Fruit fly (Drosophila melanogaster): Measurements from ENCODE around the gene CG1792.

Gene CG1792

dm6 chr3R:31566738-31567137, 49.4 kb upstream of the CG1792 start (continued):
- peak; percentile 53 for TF ChIP-seq CG4730 (GFP tag; IDR thresholded peaks at IDR 0.05)
- no peak for TF ChIP-seq usp (GFP tag; optimal IDR thresholded peaks at IDR 0.05)
- no peak for TF ChIP-seq ab (GFP tag; optimal IDR thresholded peaks at IDR 0.05)
- TF ChIP-seq Stat92E (GFP tag; optimal IDR thresholded peaks at IDR 0.05): peak in 1 of 3 experiments; percentile 26
- peak; percentile 70 for TF ChIP-seq Awh (GFP tag; IDR thresholded peaks at IDR 0.05)
- no peak for TF ChIP-seq bigmax (GFP tag; optimal IDR thresholded peaks at IDR 0.05)
- peak; percentile 14 for TF ChIP-seq CG12219 (GFP tag; optimal IDR thresholded peaks at IDR 0.05)
- TF ChIP-seq maf-S (GFP tag; optimal IDR thresholded peaks at IDR 0.05): no peak
- no peak for TF ChIP-seq D19B (GFP tag; optimal IDR thresholded peaks at IDR 0.05)
- TF ChIP-seq zf30C (GFP tag; optimal IDR thresholded peaks at IDR 0.05): no peak
- TF ChIP-seq CG17359 (tag; optimal IDR thresholded peaks at IDR 0.05): peak; percentile 68
- TF ChIP-seq CG8281 (tag; optimal IDR thresholded peaks at IDR 0.05): no peak
- TF ChIP-seq CG14050 (GFP tag; IDR thresholded peaks at IDR 0.05): 0 out of 3 replicates have a peak, but pooled peaks have one; percentile 29
- no peak for TF ChIP-seq CG2129 (GFP tag; IDR thresholded peaks at IDR 0.05; ENCODE audit: partially characterized antibody)
- no peak for TF ChIP-seq CG34376 (GFP tag; optimal IDR thresholded peaks at IDR 0.05)
- peak; percentile 61 for TF ChIP-seq CoRest (tag; optimal IDR thresholded peaks at IDR 0.05)
- no peak for TF ChIP-seq stwl (tag; optimal IDR thresholded peaks at IDR 0.05)
- peak; percentile 25 for TF ChIP-seq CG13775 (GFP tag; optimal IDR thresholded peaks at IDR 0.05)
- no peak for TF ChIP-seq CG9817 (tag; optimal IDR thresholded peaks at IDR 0.05)
- no peak for TF ChIP-seq CG11504 (tag; optimal IDR thresholded peaks at IDR 0.05)
- no peak for TF ChIP-seq sc (optimal IDR thresholded peaks at IDR 0.05)
- no peak for TF ChIP-seq sc (GFP tag; optimal IDR thresholded peaks at IDR 0.05)
- peak; percentile 71; the same call in 1 of the 3 replicates for TF ChIP-seq gce (GFP tag; IDR thresholded peaks at IDR 0.05)
- no peak for TF ChIP-seq CG11560 (tag; IDR thresholded peaks at IDR 0.05)
- TF ChIP-seq CG15601 (tag; optimal IDR thresholded peaks at IDR 0.05): peak; percentile 61
- TF ChIP-seq fd3F (GFP tag; optimal IDR thresholded peaks at IDR 0.05): no peak
- no peak for TF ChIP-seq pita (GFP tag; optimal IDR thresholded peaks at IDR 0.05)
- TF ChIP-seq NC2β (GFP tag; optimal IDR thresholded peaks at IDR 0.05): no peak
- no peak for TF ChIP-seq knrl (GFP tag; IDR thresholded peaks at IDR 0.05; ENCODE audit: partially characterized antibody)
- TF ChIP-seq CG8388 (GFP tag; optimal IDR thresholded peaks at IDR 0.05): peak; percentile 41
- 0 out of 3 replicates have a peak, but pooled peaks have one; percentile 16 for TF ChIP-seq B-H1 (GFP tag; IDR thresholded peaks at IDR 0.05)
- peak; percentile 18 for TF ChIP-seq CG6654 (GFP tag; optimal IDR thresholded peaks at IDR 0.05)
- peak; percentile 44 for TF ChIP-seq CG10267 (tag; optimal IDR thresholded peaks at IDR 0.05)
- TF ChIP-seq Hr3 (GFP tag; optimal IDR thresholded peaks at IDR 0.05): peak; percentile 40
- no peak for TF ChIP-seq twi (tag; optimal IDR thresholded peaks at IDR 0.05)
- peak; percentile 60 for TF ChIP-seq Ssrp (tag; optimal IDR thresholded peaks at IDR 0.05)
- peak; percentile 17 for TF ChIP-seq Six4 (GFP tag; optimal IDR thresholded peaks at IDR 0.05)
- TF ChIP-seq pum (GFP tag; optimal IDR thresholded peaks at IDR 0.05): peak; percentile 41
- no peak for TF ChIP-seq HLH4C (GFP tag; IDR thresholded peaks at IDR 0.05; ENCODE audit: partially characterized antibody)
- no peak for TF ChIP-seq CG16779 (GFP tag; IDR thresholded peaks at IDR 0.05)
- TF ChIP-seq CG5953 (GFP tag; IDR thresholded peaks at IDR 0.05): peak; percentile 50; the same call in 1 of the 2 replicates
- peak; percentile 37 for TF ChIP-seq ind (GFP tag; optimal IDR thresholded peaks at IDR 0.05)
- no peak for TF ChIP-seq br (optimal IDR thresholded peaks at IDR 0.05)
- TF ChIP-seq exex (tag; optimal IDR thresholded peaks at IDR 0.05): no peak
- peak; percentile 21 for TF ChIP-seq PHDP (tag; optimal IDR thresholded peaks at IDR 0.05)
- TF ChIP-seq CG11723 (GFP tag; optimal IDR thresholded peaks at IDR 0.05): no peak
- TF ChIP-seq otp (GFP tag; IDR thresholded peaks at IDR 0.05): peak; percentile 78; the same call in 2 of the 3 replicates
- no peak for TF ChIP-seq odd (GFP tag; optimal IDR thresholded peaks at IDR 0.05)
- TF ChIP-seq CG2678 (tag; optimal IDR thresholded peaks at IDR 0.05): no peak
- no peak for TF ChIP-seq vnd (GFP tag; IDR thresholded peaks at IDR 0.05; ENCODE audit: partially characterized antibody)
- TF ChIP-seq trem (tag; optimal IDR thresholded peaks at IDR 0.05): no peak

All from whole organism, embryonic.